Worm (Caenorhabditis elegans) whole organism, young adult: ENCODE measurements around the gene VY10G11R.1.

ENCODE experiments used
- B0261.1 ChIP-seq: sonication (generic microtip); optimal IDR thresholded peaks from 2 replicates; lab custom pipeline; 2016; ENCODE audit warnings: mild to moderate bottlenecking, missing genetic modification characterization, moderate library complexity, missing compliant biosample characterization
- F10E7.11 ChIP-seq: sonication (generic microtip); optimal IDR thresholded peaks from 2 replicates; lab custom pipeline; 2017; ENCODE audit warnings: mild to moderate bottlenecking, missing genetic modification characterization, moderate library complexity, missing compliant biosample characterization
- F22D6.2 ChIP-seq: sonication (generic microtip); optimal IDR thresholded peaks from 2 replicates; lab custom pipeline; 2016; ENCODE audit warnings: mild to moderate bottlenecking, missing genetic modification characterization, missing compliant biosample characterization
- F33H1.4 ChIP-seq: fragments of 200-800 bp; sonication (Bioruptor generic); IDR thresholded peaks from 2 replicates; pipeline ENCODE4 v1.3.6; 2022; ENCODE audit warnings: missing genetic modification reagents, missing genetic modification characterization, missing compliant biosample characterization
- F52B5.7 ChIP-seq: sonication (generic microtip); optimal IDR thresholded peaks from 2 replicates; lab custom pipeline; 2016; ENCODE audit warnings: mild to moderate bottlenecking, missing genetic modification characterization, missing compliant biosample characterization
- F55B11.4 ChIP-seq: sonication (generic microtip); optimal IDR thresholded peaks from 2 replicates; lab custom pipeline; 2016; ENCODE audit warnings: missing compliant biosample characterization, missing genetic modification characterization, borderline replicate concordance; ENCODE audit not compliant: insufficient read depth
- K11D2.4 ChIP-seq: fragments of 200-800 bp; sonication (Bioruptor generic); IDR thresholded peaks from 2 replicates; pipeline ENCODE4 v1.3.6; 2022; ENCODE audit warnings: missing genetic modification reagents, missing genetic modification characterization, missing compliant biosample characterization
- T07F8.4 ChIP-seq: sonication (generic microtip); optimal IDR thresholded peaks from 2 replicates; lab custom pipeline; 2016; ENCODE audit warnings: mild to moderate bottlenecking, missing genetic modification characterization, moderate library complexity, missing compliant biosample characterization
- Y53F4B.3 ChIP-seq: fragments of 200-800 bp; sonication (Bioruptor generic); IDR thresholded peaks from 2 replicates; pipeline ENCODE4 v1.3.6; 2022; ENCODE audit warnings: missing genetic modification reagents, missing genetic modification characterization, missing compliant biosample characterization
- Y53G8AR.9 ChIP-seq: fragments of 200-800 bp; sonication (Bioruptor generic); conservative IDR thresholded peaks from 2 replicates; pipeline ENCODE4 v1.3.6; 2022; ENCODE audit warnings: missing genetic modification reagents, missing genetic modification characterization, missing compliant biosample characterization
- Y56A3A.18 ChIP-seq: fragments of 200-800 bp; sonication (Bioruptor generic); IDR thresholded peaks from 2 replicates; pipeline ENCODE4 v1.3.6; 2022; ENCODE audit warnings: missing genetic modification reagents, missing genetic modification characterization, missing compliant biosample characterization
- Y95B8A.8 ChIP-seq: fragments of 200-800 bp; sonication (Bioruptor generic); IDR thresholded peaks from 2 replicates; pipeline ENCODE4 v1.3.6; 2022; ENCODE audit warnings: missing genetic modification reagents, missing genetic modification characterization, missing compliant biosample characterization
- attf-5 ChIP-seq: fragments of 200-800 bp; sonication (Bioruptor generic); optimal IDR thresholded peaks from 2 replicates; lab custom pipeline; 2018; ENCODE audit warnings: mild to moderate bottlenecking, missing genetic modification characterization, missing compliant biosample characterization
- attf-6 ChIP-seq: fragments of 200-800 bp; sonication (Bioruptor generic); IDR thresholded peaks from 2 replicates; pipeline ENCODE4 v1.3.6; 2022; ENCODE audit warnings: missing genetic modification reagents, missing genetic modification characterization, missing compliant biosample characterization
- cebp-1 ChIP-seq, 2 experiments: fragments of 200-800 bp in 1 of 2; sonication (Bioruptor generic) in 1 of 2; sonication (generic microtip) in 1 of 2; IDR thresholded peaks in 1 of 2; optimal IDR thresholded peaks in 1 of 2; 2 replicates each; pipeline versions ENCODE4 v1.3.6 to Lab custom; 2017 to 2022; ENCODE audit warnings: missing compliant biosample characterization in 2 of 2, missing genetic modification characterization in 2 of 2, mild to moderate bottlenecking in 1 of 2, missing genetic modification reagents in 1 of 2, moderate library complexity in 1 of 2
- ceh-100 ChIP-seq: fragments of 200-800 bp; sonication (Bioruptor generic); IDR thresholded peaks from 2 replicates; pipeline ENCODE4 v1.3.6; 2022; ENCODE audit warnings: missing genetic modification reagents, missing genetic modification characterization, missing compliant biosample characterization
- ceh-27 ChIP-seq: fragments of 200-800 bp; sonication (Bioruptor generic); optimal IDR thresholded peaks from 2 replicates; lab custom pipeline; 2018; ENCODE audit warnings: mild to moderate bottlenecking, missing genetic modification characterization, moderate library complexity, missing compliant biosample characterization
- ceh-40 ChIP-seq: fragments of 200-800 bp; sonication (Bioruptor generic); IDR thresholded peaks from 2 replicates; pipeline ENCODE4 v1.3.6; 2022; ENCODE audit warnings: missing genetic modification characterization, missing compliant biosample characterization
- ceh-58 ChIP-seq: fragments of 200-800 bp; sonication (Bioruptor generic); IDR thresholded peaks from 2 replicates; pipeline ENCODE4 v1.3.6; 2022; ENCODE audit warnings: missing genetic modification characterization, missing compliant biosample characterization
- chd-7 ChIP-seq: sonication (generic microtip); optimal IDR thresholded peaks from 2 replicates; lab custom pipeline; 2016; ENCODE audit warnings: mild to moderate bottlenecking, missing genetic modification characterization, moderate library complexity, missing compliant biosample characterization
- dox-1 ChIP-seq: fragments of 200-800 bp; sonication (Bioruptor generic); IDR thresholded peaks from 2 replicates; pipeline ENCODE4 v1.3.6; 2022; ENCODE audit warnings: missing genetic modification reagents, missing genetic modification characterization, missing compliant biosample characterization
- egl-44 ChIP-seq: fragments of 200-800 bp; sonication (Bioruptor generic); IDR thresholded peaks from 2 replicates; pipeline ENCODE4 v1.3.6; 2022; ENCODE audit warnings: missing genetic modification reagents, missing genetic modification characterization, missing compliant biosample characterization
- him-1 ChIP-seq: sonication (generic microtip); optimal IDR thresholded peaks from 2 replicates; lab custom pipeline; 2016; ENCODE audit warnings: missing genotype, missing genetic modification reagents, missing genetic modification characterization, missing compliant biosample characterization
- lag-1 ChIP-seq: fragments of 200-800 bp; sonication (Bioruptor generic); IDR thresholded peaks from 2 replicates; pipeline ENCODE4 v1.3.6; 2022; ENCODE audit warnings: missing genetic modification reagents, missing genetic modification characterization, missing compliant biosample characterization
- lin-54 ChIP-seq: fragments of 200-800 bp; sonication (Bioruptor generic); optimal IDR thresholded peaks from 2 replicates; lab custom pipeline; 2018; ENCODE audit warnings: mild to moderate bottlenecking, missing genetic modification characterization, missing compliant biosample characterization
- madf-10 ChIP-seq: sonication (generic microtip); optimal IDR thresholded peaks from 2 replicates; lab custom pipeline; 2016; ENCODE audit warnings: mild to moderate bottlenecking, missing genetic modification characterization, missing compliant biosample characterization
- madf-8 ChIP-seq: fragments of 200-800 bp; sonication (Bioruptor generic); conservative IDR thresholded peaks from 2 replicates; pipeline ENCODE4 v1.3.6; 2022; ENCODE audit warnings: missing genetic modification reagents, missing genetic modification characterization, missing compliant biosample characterization
- mcd-1 ChIP-seq: fragments of 200-800 bp; sonication (Bioruptor generic); IDR thresholded peaks from 2 replicates; pipeline ENCODE4 v1.3.6; 2022; ENCODE audit warnings: missing genetic modification reagents, missing genetic modification characterization, missing compliant biosample characterization
- mxl-1 ChIP-seq: sonication (generic microtip); optimal IDR thresholded peaks from 2 replicates; lab custom pipeline; 2016; ENCODE audit warnings: missing genetic modification characterization, missing compliant biosample characterization
- nfya-1 ChIP-seq: sonication (generic microtip); optimal IDR thresholded peaks from 2 replicates; lab custom pipeline; 2017; ENCODE audit warnings: antibody characterized with exemption, missing compliant biosample characterization, missing genetic modification characterization, borderline replicate concordance; ENCODE audit not compliant: insufficient read depth
- nfya-2 ChIP-seq: fragments of 200-800 bp; sonication (Bioruptor generic); IDR thresholded peaks from 2 replicates; pipeline ENCODE4 v1.3.6; 2022; ENCODE audit warnings: missing genetic modification reagents, missing genetic modification characterization, missing compliant biosample characterization
- nfyb-1 ChIP-seq: fragments of 200-800 bp; sonication (Bioruptor generic); IDR thresholded peaks from 2 replicates; pipeline ENCODE4 v1.3.6; 2022; ENCODE audit warnings: missing genetic modification reagents, missing genetic modification characterization, missing compliant biosample characterization
- nhr-120 ChIP-seq: fragments of 200-800 bp; sonication (Bioruptor generic); IDR thresholded peaks from 2 replicates; pipeline ENCODE4 v1.3.6; 2022; ENCODE audit warnings: missing genetic modification characterization, missing compliant biosample characterization
- nhr-179 ChIP-seq: sonication (generic microtip); optimal IDR thresholded peaks from 2 replicates; lab custom pipeline; 2016; ENCODE audit warnings: mild to moderate bottlenecking, missing genetic modification characterization, missing compliant biosample characterization
- nhr-27 ChIP-seq: fragments of 200-800 bp; sonication (Bioruptor generic); optimal IDR thresholded peaks from 2 replicates; lab custom pipeline; 2018; ENCODE audit warnings: mild to moderate bottlenecking, missing genetic modification characterization, moderate library complexity, missing compliant biosample characterization
- nhr-90 ChIP-seq: sonication (generic microtip); optimal IDR thresholded peaks from 2 replicates; lab custom pipeline; 2016; ENCODE audit warnings: missing genotype, mild to moderate bottlenecking, missing genetic modification characterization, missing compliant biosample characterization
- pha-4 ChIP-seq: fragments of 150-350 bp; sonication (generic microtip); optimal IDR thresholded peaks from 2 replicates; lab custom pipeline; 2014; ENCODE audit warnings: missing biosample characterization, missing genetic modification reagents, missing genetic modification characterization
- rcor-1 ChIP-seq: fragments of 200-800 bp; sonication (Bioruptor generic); IDR thresholded peaks from 2 replicates; pipeline ENCODE4 v1.3.6; 2022; ENCODE audit warnings: missing genetic modification reagents, missing genetic modification characterization, missing compliant biosample characterization
- snpc-1.3 ChIP-seq: sonication (generic microtip); optimal IDR thresholded peaks from 2 replicates; lab custom pipeline; 2017; ENCODE audit warnings: missing genetic modification characterization, mild to moderate bottlenecking, missing compliant biosample characterization, antibody characterized with exemption, moderate library complexity, missing genotype, missing genetic modification reagents; ENCODE audit not compliant: insufficient read depth
- snpc-3.4 ChIP-seq: sonication (generic microtip); optimal IDR thresholded peaks from 2 replicates; lab custom pipeline; 2017; ENCODE audit warnings: missing genetic modification characterization, mild to moderate bottlenecking, missing compliant biosample characterization, antibody characterized with exemption, moderate library complexity, missing genotype, missing genetic modification reagents
- tbx-9 ChIP-seq: sonication (generic microtip); optimal IDR thresholded peaks from 2 replicates; lab custom pipeline; 2016; ENCODE audit warnings: borderline replicate concordance, missing genetic modification characterization, inconsistent platforms, missing compliant biosample characterization
- tlf-1 ChIP-seq: fragments of 200-800 bp; sonication (Bioruptor generic); optimal IDR thresholded peaks from 2 replicates; lab custom pipeline; 2018; ENCODE audit warnings: mild to moderate bottlenecking, missing genetic modification characterization, missing compliant biosample characterization
- zfh-2 ChIP-seq: fragments of 200-800 bp; sonication (Bioruptor generic); conservative IDR thresholded peaks from 2 replicates; pipeline ENCODE4 v1.3.6; 2022; ENCODE audit warnings: missing genetic modification reagents, missing genetic modification characterization, missing compliant biosample characterization
- ztf-18 ChIP-seq: sonication (generic microtip); optimal IDR thresholded peaks from 2 replicates; lab custom pipeline; 2016; ENCODE audit warnings: missing genotype, mild to moderate bottlenecking, missing genetic modification characterization, missing compliant biosample characterization
- ztf-22 ChIP-seq: fragments of 200-800 bp; sonication (Bioruptor generic); optimal IDR thresholded peaks from 2 replicates; lab custom pipeline; 2018; ENCODE audit warnings: mild to moderate bottlenecking, missing genetic modification characterization, moderate library complexity, missing compliant biosample characterization
- ztf-26 ChIP-seq: sonication (generic microtip); optimal IDR thresholded peaks from 2 replicates; lab custom pipeline; 2017; ENCODE audit warnings: missing genetic modification characterization, missing compliant biosample characterization

VY10G11R.1 gene

DNA sequence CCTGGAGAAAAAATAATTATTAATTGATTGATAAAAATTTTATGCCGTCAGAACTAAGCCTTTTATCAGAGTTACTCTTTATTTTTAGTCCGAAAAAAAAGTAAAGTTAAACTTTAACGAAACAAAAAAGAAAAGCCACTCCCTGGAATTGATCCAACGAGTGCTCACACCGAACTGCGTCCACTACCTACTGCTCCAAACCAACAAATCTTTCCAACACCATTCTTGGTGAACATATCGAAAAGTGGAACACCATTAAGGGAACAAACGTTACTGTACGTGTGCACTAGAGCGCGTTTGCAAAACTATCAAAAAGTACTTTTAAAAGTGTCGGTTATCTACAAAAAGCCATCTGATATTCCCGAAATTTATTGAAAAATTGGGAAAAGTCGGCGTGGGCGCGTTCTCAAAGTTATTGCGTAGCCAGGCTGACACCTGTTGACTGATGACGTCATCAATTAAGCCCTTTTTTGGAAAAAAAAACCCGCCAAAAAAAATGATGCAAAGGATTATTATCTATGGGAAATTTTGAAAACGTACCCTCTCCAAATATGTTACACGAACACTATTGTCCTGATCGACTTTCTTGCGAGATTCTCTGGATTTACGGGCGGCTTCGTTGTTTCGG, 32.9 kb upstream of the VY10G11R.1 start (continued):
- TF ChIP-seq ceh-27 (GFP tag; lab: Kevin White, UChicago) (peak; percentile 36), chd-7 (tag; lab: Kevin White, UChicago) (peak; percentile 74), snpc-1.3 (tag; lab: Kevin White, UChicago) (peak; percentile 96), pha-4 (tag; lab: Kevin White, UChicago) (no peak), F52B5.7 (tag; lab: Kevin White, UChicago) (peak; percentile 84), nfya-1 (tag; lab: Kevin White, UChicago) (no peak), F10E7.11 (tag; lab: Kevin White, UChicago) (peak; percentile 50), Y53G8AR.9 (peak; percentile 80), dox-1 (peak; percentile 79), ceh-100 (peak; percentile 57), nhr-90 (tag; lab: Kevin White, UChicago) (peak; percentile 89), nhr-27 (tag; lab: Kevin White, UChicago) (no peak), mxl-1 (tag; lab: Kevin White, UChicago) (peak; percentile 85), cebp-1 (GFP tag; IDR thresholded peaks at IDR 0.05; lab: Robert Waterston, UW) (0 out of 2 replicates have a peak, but pooled peaks have one; percentile 52), cebp-1 (tag; optimal IDR thresholded peaks at IDR 0.05; lab: Kevin White, UChicago) (peak; percentile 85), Y53F4B.3 (GFP tag; lab: Robert Waterston, UW) (peak; percentile 88), ztf-18 (peak; percentile 75), attf-6 (GFP tag; lab: Robert Waterston, UW) (peak; percentile 100), K11D2.4 (GFP tag; lab: Robert Waterston, UW) (no peak), ztf-22 (GFP tag; lab: Kevin White, UChicago) (peak; percentile 55), snpc-3.4 (tag; lab: Kevin White, UChicago) (peak; percentile 85), F33H1.4 (no peak), ceh-40 (GFP tag; lab: Robert Waterston, UW) (0 out of 2 replicates have a peak, but pooled peaks have one; percentile 59), Y95B8A.8 (GFP tag; lab: Robert Waterston, UW) (peak; percentile 86), nhr-120 (GFP tag; lab: Robert Waterston, UW) (peak; percentile 84; the same call in 1 of the 2 replicates), zfh-2 (no peak), Y56A3A.18 (GFP tag; lab: Robert Waterston, UW) (peak; percentile 87; the same call in 1 of the 2 replicates), egl-44 (GFP tag; lab: Robert Waterston, UW) (peak; percentile 78), lag-1 (GFP tag; lab: Robert Waterston, UW) (0 out of 2 replicates have a peak, but pooled peaks have one; percentile 58), tbx-9 (tag; lab: Kevin White, UChicago) (no peak), mcd-1 (peak; percentile 65), F55B11.4 (no peak), nfya-2 (GFP tag; lab: Robert Waterston, UW) (peak; percentile 91; the same call in 1 of the 2 replicates), F22D6.2 (tag; lab: Kevin White, UChicago) (no peak), T07F8.4 (tag; lab: Kevin White, UChicago) (peak; percentile 55), madf-8 (no peak), nhr-179 (tag; lab: Kevin White, UChicago) (no peak), him-1 (tag; lab: Kevin White, UChicago) (peak; percentile 49), ceh-58 (GFP tag; lab: Robert Waterston, UW) (0 out of 2 replicates have a peak, but pooled peaks have one; percentile 78), attf-5 (GFP tag; lab: Kevin White, UChicago) (peak; percentile 69), nfyb-1 (GFP tag; lab: Robert Waterston, UW) (no peak), B0261.1 (tag; lab: Kevin White, UChicago) (peak; percentile 79), tlf-1 (GFP tag; lab: Kevin White, UChicago) (peak; percentile 57), ztf-26 (no peak), madf-10 (peak; percentile 51), rcor-1 (GFP tag; lab: Robert Waterston, UW) (peak; percentile 83), lin-54 (GFP tag; lab: Kevin White, UChicago) (peak; percentile 78)
